Worm (Caenorhabditis elegans): Measurements from ENCODE around the gene Y50D4A.10.

Y50D4A.10 gene

ce11 chrV:1263078-1263732 is 42.8 kb upstream of the Y50D4A.10 start:
- TF ChIP-seq nhr-85 (tag) = peak; percentile 53
- TF ChIP-seq hlh-17 (GFP tag; optimal IDR thresholded peaks at IDR 0.05; ENCODE audit: borderline replicate concordance) = no peak
- TF ChIP-seq efl-1 (optimal IDR thresholded peaks at IDR 0.05) = no peak
- peak in 1 of 2 experiments; percentile 72 for TF ChIP-seq efl-1 (GFP tag; optimal IDR thresholded peaks at IDR 0.05 in 1 of 2)

- TF ChIP-seq nhr-90 (tag; optimal IDR thresholded peaks at IDR 0.05; ENCODE audit: poor library complexity) = peak; percentile 21
- no peak for TF ChIP-seq egl-13 (tag; optimal IDR thresholded peaks at IDR 0.05)
- peak; percentile 30 for TF ChIP-seq efl-1 (optimal IDR thresholded peaks at IDR 0.05)
- peak in 1 of 2 experiments; percentile 82 for TF ChIP-seq efl-1 (GFP tag; optimal IDR thresholded peaks at IDR 0.05 in 1 of 2)
- TF ChIP-seq nhr-71 (tag; optimal IDR thresholded peaks at IDR 0.05) = peak; percentile 8
- TF ChIP-seq ama-1 (optimal IDR thresholded peaks at IDR 0.05) = peak; percentile 35
- TF ChIP-seq lin-39 (tag; optimal IDR thresholded peaks at IDR 0.05) = no peak
- TF ChIP-seq rnt-1 (tag; optimal IDR thresholded peaks at IDR 0.05) = peak; percentile 21
- no peak for TF ChIP-seq ceh-8 (GFP tag; optimal IDR thresholded peaks at IDR 0.05)
- no peak for TF ChIP-seq C04F5.9 (tag; optimal IDR thresholded peaks at IDR 0.05)
- TF ChIP-seq unc-30 (tag; optimal IDR thresholded peaks at IDR 0.05) = no peak
- no peak for TF ChIP-seq xbp-1 (tag; optimal IDR thresholded peaks at IDR 0.05)
Measured at ce11 chrV:1262036-1262435, 41.7 kb upstream of the Y50D4A.10 start.

ce11 chrV:1260042-1260441 is 39.7 kb upstream of the Y50D4A.10 start, which contains the start of gene C39F7.1:
Gene C39F7.1 (plus strand): TSS chrV:1260342.
- TF ChIP-seq grh-1 (GFP tag; IDR thresholded peaks at IDR 0.05) (no peak), mep-1 (tag; optimal IDR thresholded peaks at IDR 0.05) (no peak), aha-1 (tag; optimal IDR thresholded peaks at IDR 0.05) (no peak), lin-14 (GFP tag; optimal IDR thresholded peaks at IDR 0.05) (peak; percentile 43)

ce11 chrV:1257054-1257453 is 36.7 kb upstream of the Y50D4A.10 start:
- TF ChIP-seq unc-98 (GFP tag; IDR thresholded peaks at IDR 0.05) = 0 out of 2 replicates have a peak, but pooled peaks have one; percentile 19

ce11 chrV:1252794-1253193 is 32.4 kb upstream of the Y50D4A.10 start:
- TF ChIP-seq fkh-8 (tag; optimal IDR thresholded peaks at IDR 0.05) (no peak), hlh-17 (GFP tag; optimal IDR thresholded peaks at IDR 0.05; ENCODE audit: borderline replicate concordance) (no peak), snu-23 (GFP tag; optimal IDR thresholded peaks at IDR 0.05) (no peak), unc-98 (GFP tag; IDR thresholded peaks at IDR 0.05) (no peak), aha-1 (tag; optimal IDR thresholded peaks at IDR 0.05) (no peak), ceh-90 (tag; optimal IDR thresholded peaks at IDR 0.05) (no peak), irx-1 (tag; optimal IDR thresholded peaks at IDR 0.05) (no peak)

- TF ChIP-seq mef-2 (tag; optimal IDR thresholded peaks at IDR 0.05) (no peak), dpl-1 (GFP tag; optimal IDR thresholded peaks at IDR 0.05) (no peak), nhr-19 (GFP tag; conservative IDR thresholded peaks at IDR 0.05) (no peak), unc-130 (tag; optimal IDR thresholded peaks at IDR 0.05) (no peak), zag-1 (tag; optimal IDR thresholded peaks at IDR 0.05) (no peak), tbx-2 (tag; optimal IDR thresholded peaks at IDR 0.05) (no peak), alr-1 (tag; optimal IDR thresholded peaks at IDR 0.05; ENCODE audit: borderline replicate concordance) (no peak), xbp-1 (tag; optimal IDR thresholded peaks at IDR 0.05) (no peak), isw-1 (GFP tag; IDR thresholded peaks at IDR 0.05) (no peak), ceh-8 (GFP tag; optimal IDR thresholded peaks at IDR 0.05) (no peak), pqm-1 (tag; optimal IDR thresholded peaks at IDR 0.05) (no peak), efl-1 (optimal IDR thresholded peaks at IDR 0.05) (no peak), efl-1 (GFP tag; optimal IDR thresholded peaks at IDR 0.05 in 1 of 2) (no peak), ceh-88 (GFP tag; IDR thresholded peaks at IDR 0.05) (no peak), C34B4.2 (tag; optimal IDR thresholded peaks at IDR 0.05) (no peak), fkh-4 (tag; optimal IDR thresholded peaks at IDR 0.05; ENCODE audit: borderline replicate concordance) (no peak), dsc-1 (tag; optimal IDR thresholded peaks at IDR 0.05) (no peak), elt-2 (tag; optimal IDR thresholded peaks at IDR 0.05) (no peak), ztf-11 (tag; optimal IDR thresholded peaks at IDR 0.05) (no peak), hpl-2 (GFP tag; optimal IDR thresholded peaks at IDR 0.05) (no peak), ceh-82 (tag; optimal IDR thresholded peaks at IDR 0.05) (no peak)
Measured at ce11 chrV:1244021-1244708, 23.8 kb upstream of the Y50D4A.10 start.

Measured in whole organism, L1 larva.